Fruit fly (Drosophila melanogaster) whole organism, embryonic: ENCODE data around the gene Miga.

ENCODE experiments used
- CG10565 ChIP-seq: fragments of 200-800 bp; sonication (Bioruptor generic); optimal IDR thresholded peaks from 3 replicates; lab custom pipeline; 2016; ENCODE audit warnings: missing biosample characterization, mild to moderate bottlenecking, missing genetic modification characterization
- CG12219 ChIP-seq: fragments of 200-800 bp; sonication (Bioruptor generic); optimal IDR thresholded peaks from 3 replicates; lab custom pipeline; 2018; ENCODE audit warnings: missing biosample characterization, mild to moderate bottlenecking, missing genetic modification characterization
- CG14014 ChIP-seq: fragments of 200-800 bp; sonication (Bioruptor generic); IDR thresholded peaks from 2 replicates; pipeline ENCODE4 v1.3.6; 2022; ENCODE audit warnings: missing biosample characterization, missing genetic modification characterization
- Dfd ChIP-seq, 2 experiments: fragments of >200 bp; optimal IDR thresholded peaks; 2 replicates each; lab custom pipeline; 2017; ENCODE audit warnings: missing biosample characterization in 2 of 2, missing genetic modification characterization in 2 of 2
- Dll ChIP-seq: fragments of 200-800 bp; sonication (Bioruptor generic); IDR thresholded peaks from 4 replicates; pipeline ENCODE4 v1.3.6; 2022; ENCODE audit warnings: missing biosample characterization, missing genetic modification characterization; ENCODE audit not compliant: partially characterized antibody
- Doc2 ChIP-seq: fragments of 200-800 bp; sonication (Bioruptor generic); IDR thresholded peaks from 2 replicates; pipeline ENCODE4 v1.3.6; 2022; ENCODE audit warnings: missing biosample characterization, missing genetic modification characterization
- bsh ChIP-seq, 2 experiments: fragments of 200-800 bp; sonication (Bioruptor generic); optimal IDR thresholded peaks; 2 replicates each; lab custom pipeline; 2017 to 2018; ENCODE audit warnings: mild to moderate bottlenecking in 2 of 2, missing biosample characterization in 2 of 2, missing genetic modification characterization in 2 of 2, moderate library complexity in 1 of 2
- chm ChIP-seq: fragments of 200-800 bp; sonication (Bioruptor generic); IDR thresholded peaks from 2 replicates; pipeline ENCODE4 v1.3.6; 2022; ENCODE audit warnings: missing biosample characterization, missing genetic modification characterization
- kay ChIP-seq: fragments of 200-800 bp; sonication (Bioruptor generic); optimal IDR thresholded peaks from 2 replicates; lab custom pipeline; 2016; ENCODE audit warnings: missing biosample characterization, missing genetic modification characterization
- lmd ChIP-seq: fragments of 200-800 bp; sonication (Bioruptor generic); IDR thresholded peaks from 2 replicates; pipeline ENCODE4 v1.3.6; 2022; ENCODE audit warnings: missing biosample characterization, missing genetic modification characterization
- ro ChIP-seq: fragments of 200-800 bp; sonication (Bioruptor generic); IDR thresholded peaks from 2 replicates; pipeline ENCODE4 v1.3.6; 2022; ENCODE audit warnings: missing biosample characterization, missing genetic modification characterization
- sna ChIP-seq: fragments of 200-800 bp; sonication (Bioruptor generic); IDR thresholded peaks from 2 replicates; pipeline ENCODE4 v1.3.6; 2022; ENCODE audit warnings: missing biosample characterization, missing genetic modification characterization; ENCODE audit not compliant: partially characterized antibody
- ssp ChIP-seq: fragments of 200-800 bp; sonication (Bioruptor generic); IDR thresholded peaks from 2 replicates; pipeline ENCODE4 v1.3.6; 2022; ENCODE audit warnings: missing biosample characterization, missing genetic modification characterization
- vvl ChIP-seq: fragments of 200-800 bp; sonication (Bioruptor generic); IDR thresholded peaks from 2 replicates; pipeline ENCODE4 v1.3.6; 2022; ENCODE audit warnings: missing biosample characterization, missing genetic modification characterization

DNA sequence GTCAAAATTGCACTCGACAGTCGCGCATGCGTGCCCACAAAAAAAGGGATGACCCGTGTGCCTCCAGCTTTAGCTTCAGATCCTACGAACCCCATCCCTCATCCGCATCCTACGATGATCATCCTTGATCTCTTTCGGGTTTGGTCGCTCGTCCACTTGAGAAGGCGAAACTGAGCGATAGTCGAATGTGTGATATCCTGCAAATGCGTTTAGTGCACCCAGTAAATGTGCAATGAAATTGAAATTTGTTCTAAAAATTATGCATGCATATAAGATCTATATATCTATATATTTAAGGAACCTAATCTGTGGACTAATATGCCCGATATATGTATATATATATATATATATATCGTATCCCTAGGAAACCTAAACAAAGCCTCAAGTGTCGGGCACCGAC, 6.7 kb upstream of the Miga start:
- TF ChIP-seq vvl (GFP tag; lab: Robert Waterston, UW) = no peak
- TF ChIP-seq CG10565 (GFP tag; lab: Kevin White, UChicago) = no peak
- TF ChIP-seq bsh (GFP tag; optimal IDR thresholded peaks at IDR 0.05; lab: Kevin White, UChicago) = no peak
- no peak for TF ChIP-seq Doc2 (GFP tag; lab: Robert Waterston, UW)
- no peak for TF ChIP-seq sna
- TF ChIP-seq Dll (GFP tag; lab: Robert Waterston, UW) = no peak
- no peak for TF ChIP-seq Dfd (GFP tag; optimal IDR thresholded peaks at IDR 0.05; lab: Kevin White, UChicago)
- TF ChIP-seq ro (GFP tag; lab: Robert Waterston, UW) = no peak
- no peak for TF ChIP-seq chm (GFP tag; lab: Robert Waterston, UW)
- no peak for TF ChIP-seq CG14014
- TF ChIP-seq CG12219 (GFP tag; lab: Kevin White, UChicago) = no peak
- TF ChIP-seq ssp = no peak
- no peak for TF ChIP-seq kay (GFP tag; lab: Kevin White, UChicago)
- no peak for TF ChIP-seq lmd (GFP tag; lab: Robert Waterston, UW)
